Worm (Caenorhabditis elegans): ENCODE data around the gene npax-3.

ce11 chrIV:10832148-10832547 is 4.2 kb upstream of the npax-3 start, which contains the start of gene best-15:
- TF ChIP-seq hmbx-1 (tag; optimal IDR thresholded peaks at IDR 0.05), result no peak
- no peak for TF ChIP-seq scrt-1 (GFP tag; IDR thresholded peaks at IDR 0.05)
- TF ChIP-seq B0310.2 (tag; optimal IDR thresholded peaks at IDR 0.05), result no peak
- TF ChIP-seq flt-1 (GFP tag; IDR thresholded peaks at IDR 0.05), result no peak
